Worm (Caenorhabditis elegans) whole organism, midembryonic: ENCODE data around the gene T23F6.5.

ENCODE experiments used
- T22C8.4 ChIP-seq: fragments of 200-800 bp; sonication (Bioruptor generic); IDR thresholded peaks from 2 replicates; pipeline ENCODE4 v1.3.6; 2022; ENCODE audit warnings: missing genetic modification characterization, missing compliant biosample characterization
- cog-1 ChIP-seq: sonication (generic microtip); optimal IDR thresholded peaks from 2 replicates; lab custom pipeline; 2016; ENCODE audit warnings: missing genetic modification characterization, missing compliant biosample characterization
- flt-1 ChIP-seq: fragments of 200-800 bp; sonication (Bioruptor generic); IDR thresholded peaks from 2 replicates; pipeline ENCODE4 v1.3.6; 2022; ENCODE audit warnings: missing genetic modification characterization, missing compliant biosample characterization
- klf-2 ChIP-seq: fragments of 200-800 bp; sonication (Bioruptor generic); conservative IDR thresholded peaks from 2 replicates; pipeline ENCODE4 v1.3.6; 2022; ENCODE audit warnings: missing genetic modification reagents, missing genetic modification characterization, missing compliant biosample characterization
- ref-1 ChIP-seq: fragments of 200-800 bp; sonication (Bioruptor generic); conservative IDR thresholded peaks from 2 replicates; pipeline ENCODE4 v1.3.6; 2022; ENCODE audit warnings: missing genetic modification reagents, missing genetic modification characterization, missing compliant biosample characterization
- ztf-29 ChIP-seq: fragments of 200-800 bp; sonication (Bioruptor generic); IDR thresholded peaks from 2 replicates; pipeline ENCODE4 v1.3.6; 2022; ENCODE audit warnings: missing genetic modification reagents, missing genetic modification characterization, missing compliant biosample characterization

- TF ChIP-seq T22C8.4 (GFP tag; lab: Robert Waterston, UW) (no peak), ztf-29 (GFP tag; lab: Robert Waterston, UW) (no peak), flt-1 (GFP tag; lab: Robert Waterston, UW) (no peak), cog-1 (tag; lab: Kevin White, UChicago) (no peak), klf-2 (no peak), ref-1 (GFP tag; lab: Robert Waterston, UW) (no peak)
These were observed 16.1 kb downstream of the T23F6.5 start for ce11 chrIV:12725228-12725627.
